Worm (Caenorhabditis elegans): ENCODE data around the gene C04A11.1.

Gene C04A11.1

DNA sequence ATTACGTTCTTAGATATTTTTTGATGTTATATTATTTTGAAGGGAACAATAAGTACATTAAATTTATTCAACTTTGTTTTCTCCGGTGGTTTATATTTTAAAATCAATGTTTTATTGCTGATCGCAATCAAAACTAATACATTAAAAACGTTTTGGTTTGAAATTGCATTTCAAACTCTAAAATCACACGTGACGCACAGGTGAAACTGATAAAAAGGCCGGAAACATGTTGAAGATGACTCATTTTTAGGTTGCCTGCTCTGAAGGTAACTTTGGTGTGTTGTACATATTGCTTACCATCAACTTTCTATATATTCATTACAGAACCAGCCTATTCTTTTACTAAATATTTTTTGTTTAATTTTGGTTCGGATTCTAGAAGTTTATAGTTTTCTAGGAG, 25.4 kb downstream of the C04A11.1 start:
- TF ChIP-seq fkh-2 (tag; optimal IDR thresholded peaks at IDR 0.05) (no peak), ceh-28 (tag; optimal IDR thresholded peaks at IDR 0.05) (no peak), ZK546.5 (tag; optimal IDR thresholded peaks at IDR 0.05) (no peak), tbx-2 (tag; optimal IDR thresholded peaks at IDR 0.05) (no peak), pqm-1 (tag; optimal IDR thresholded peaks at IDR 0.05) (peak; percentile 80), nhr-67 (tag; optimal IDR thresholded peaks at IDR 0.05) (no peak), fos-1 (tag; optimal IDR thresholded peaks at IDR 0.05) (no peak), ceh-16 (tag; optimal IDR thresholded peaks at IDR 0.05) (no peak), elt-1 (tag; optimal IDR thresholded peaks at IDR 0.05) (no peak), mml-1 (tag; optimal IDR thresholded peaks at IDR 0.05) (no peak), jun-1 (tag; optimal IDR thresholded peaks at IDR 0.05) (peak; percentile 59), nhr-76 (tag; optimal IDR thresholded peaks at IDR 0.05) (no peak), sea-2 (GFP tag; optimal IDR thresholded peaks at IDR 0.05) (no peak), elt-2 (tag; optimal IDR thresholded peaks at IDR 0.05) (peak; percentile 64), nhr-11 (tag; optimal IDR thresholded peaks at IDR 0.05) (no peak), egl-5 (tag; optimal IDR thresholded peaks at IDR 0.05) (no peak), egl-27 (tag; optimal IDR thresholded peaks at IDR 0.05) (no peak), pha-4 (tag; optimal IDR thresholded peaks at IDR 0.05) (peak; percentile 36), aly-2 (tag; optimal IDR thresholded peaks at IDR 0.05) (no peak), fkh-10 (GFP tag; optimal IDR thresholded peaks at IDR 0.05) (no peak), hmg-11 (tag; optimal IDR thresholded peaks at IDR 0.05) (no peak), eor-1 (tag; optimal IDR thresholded peaks at IDR 0.05) (no peak), R02D3.7 (tag; optimal IDR thresholded peaks at IDR 0.05) (no peak), ztf-4 (tag; optimal IDR thresholded peaks at IDR 0.05) (no peak), nfya-1 (tag; optimal IDR thresholded peaks at IDR 0.05; ENCODE audit: insufficient read depth) (no peak)

DNA sequence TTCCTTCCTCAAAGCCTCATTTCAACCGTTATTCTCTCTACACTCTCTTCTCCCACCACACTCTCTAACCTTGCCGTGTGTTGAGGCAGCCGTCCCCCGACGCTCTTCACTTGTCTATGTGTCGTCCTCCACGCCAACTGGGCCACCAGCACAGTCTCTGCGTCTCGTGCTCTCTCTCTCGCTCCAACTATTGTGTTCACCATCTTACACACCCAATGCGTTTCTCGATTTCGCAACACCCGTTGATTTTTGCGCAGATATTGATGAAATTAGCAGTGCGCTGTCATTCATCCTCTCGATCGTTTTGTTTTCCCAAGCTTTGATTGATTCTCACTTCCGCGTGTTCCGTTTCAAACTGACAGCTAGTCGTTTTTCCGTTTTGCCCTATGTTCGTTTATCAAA, 26.8 kb downstream of the C04A11.1 start:
- TF ChIP-seq lin-15B (tag; optimal IDR thresholded peaks at IDR 0.05): peak; percentile 15
- peak; percentile 1 for TF ChIP-seq zag-1 (tag; optimal IDR thresholded peaks at IDR 0.05)
- TF ChIP-seq ceh-28 (tag; optimal IDR thresholded peaks at IDR 0.05): peak; percentile 49
- no peak for TF ChIP-seq unc-39 (tag; optimal IDR thresholded peaks at IDR 0.05)
- peak; percentile 54 for TF ChIP-seq tbx-2 (tag; optimal IDR thresholded peaks at IDR 0.05)
- peak; percentile 36 for TF ChIP-seq R02D3.7 (tag; optimal IDR thresholded peaks at IDR 0.05)
- TF ChIP-seq nhr-12 (tag; optimal IDR thresholded peaks at IDR 0.05): no peak
- no peak for TF ChIP-seq ceh-16 (tag; optimal IDR thresholded peaks at IDR 0.05)
- no peak for TF ChIP-seq nhr-237 (tag; optimal IDR thresholded peaks at IDR 0.05)
- peak; percentile 5 for TF ChIP-seq mdl-1 (tag; optimal IDR thresholded peaks at IDR 0.05)
- no peak for TF ChIP-seq egl-27 (tag; optimal IDR thresholded peaks at IDR 0.05)
- TF ChIP-seq sea-2 (GFP tag; optimal IDR thresholded peaks at IDR 0.05): peak; percentile 24
- no peak for TF ChIP-seq nhr-77 (tag; optimal IDR thresholded peaks at IDR 0.05)
- no peak for TF ChIP-seq elt-3 (tag; optimal IDR thresholded peaks at IDR 0.05)
- peak; percentile 71 for TF ChIP-seq nhr-23 (tag; optimal IDR thresholded peaks at IDR 0.05)
- TF ChIP-seq daf-12 (tag; optimal IDR thresholded peaks at IDR 0.05): no peak
- TF ChIP-seq ama-1 (optimal IDR thresholded peaks at IDR 0.05): no peak
- TF ChIP-seq egl-5 (tag; optimal IDR thresholded peaks at IDR 0.05): peak; percentile 75
- TF ChIP-seq mml-1 (tag; optimal IDR thresholded peaks at IDR 0.05): no peak
- TF ChIP-seq fkh-2 (tag; optimal IDR thresholded peaks at IDR 0.05): no peak
- TF ChIP-seq elt-1 (tag; optimal IDR thresholded peaks at IDR 0.05): peak; percentile 43
- no peak for TF ChIP-seq ZK546.5 (tag; optimal IDR thresholded peaks at IDR 0.05)
- TF ChIP-seq pha-4 (tag; optimal IDR thresholded peaks at IDR 0.05): peak; percentile 20
- TF ChIP-seq nhr-76 (tag; optimal IDR thresholded peaks at IDR 0.05): no peak
- no peak for TF ChIP-seq skn-1 (tag; optimal IDR thresholded peaks at IDR 0.05)
- TF ChIP-seq nhr-43 (tag; optimal IDR thresholded peaks at IDR 0.05; ENCODE audit: poor library complexity, severe bottlenecking): no peak
- TF ChIP-seq ztf-4 (tag; optimal IDR thresholded peaks at IDR 0.05): no peak
- peak; percentile 90 for TF ChIP-seq nhr-25 (tag; optimal IDR thresholded peaks at IDR 0.05)
- TF ChIP-seq jun-1 (tag; optimal IDR thresholded peaks at IDR 0.05): no peak
- TF ChIP-seq lin-39 (tag; optimal IDR thresholded peaks at IDR 0.05): peak; percentile 91
- no peak for TF ChIP-seq ceh-9 (tag; optimal IDR thresholded peaks at IDR 0.05)
- no peak for TF ChIP-seq lsy-12 (tag; optimal IDR thresholded peaks at IDR 0.05)
- no peak for TF ChIP-seq nhr-67 (tag; optimal IDR thresholded peaks at IDR 0.05)
- no peak for TF ChIP-seq nhr-11 (tag; optimal IDR thresholded peaks at IDR 0.05)
- peak; percentile 22 for TF ChIP-seq elt-2 (tag; optimal IDR thresholded peaks at IDR 0.05)
- TF ChIP-seq eor-1 (tag; optimal IDR thresholded peaks at IDR 0.05): no peak
- TF ChIP-seq ztf-11 (tag; optimal IDR thresholded peaks at IDR 0.05): no peak
- TF ChIP-seq nfya-1 (tag; optimal IDR thresholded peaks at IDR 0.05; ENCODE audit: insufficient read depth): peak; percentile 75
- TF ChIP-seq hmg-11 (tag; optimal IDR thresholded peaks at IDR 0.05): peak; percentile 90
- TF ChIP-seq nhr-28 (tag; optimal IDR thresholded peaks at IDR 0.05): no peak
- no peak for TF ChIP-seq fkh-10 (GFP tag; optimal IDR thresholded peaks at IDR 0.05)
- no peak for TF ChIP-seq aly-2 (tag; optimal IDR thresholded peaks at IDR 0.05)
- TF ChIP-seq fos-1 (tag; optimal IDR thresholded peaks at IDR 0.05): no peak
- peak; percentile 85 for TF ChIP-seq unc-62 (GFP tag; optimal IDR thresholded peaks at IDR 0.05)
- no peak for TF ChIP-seq pqm-1 (tag; optimal IDR thresholded peaks at IDR 0.05)
- peak; percentile 31 for TF ChIP-seq snpc-4 (tag; optimal IDR thresholded peaks at IDR 0.05)
- TF ChIP-seq ceh-82 (tag; optimal IDR thresholded peaks at IDR 0.05): no peak
